Worm (Caenorhabditis elegans): ENCODE data around the gene R07E3.4.

DNA sequence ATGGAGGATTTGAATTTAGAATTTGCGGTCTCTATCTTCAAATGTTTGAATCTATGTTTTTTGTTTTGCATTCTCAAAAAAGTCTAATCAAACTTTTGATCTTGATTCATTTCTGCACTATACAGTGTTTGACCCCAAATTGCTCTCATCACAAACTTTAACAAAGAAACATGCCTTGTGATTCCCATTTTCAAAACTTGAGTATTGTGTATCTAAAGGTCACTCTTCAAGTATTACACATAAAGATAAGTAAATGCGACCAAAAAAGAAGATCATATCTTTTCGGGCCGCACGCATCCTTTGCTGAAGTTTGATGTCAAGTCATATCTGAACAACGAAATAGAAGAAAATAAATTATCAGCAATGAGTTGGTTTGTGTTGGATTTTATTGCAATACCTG is 31.2 kb downstream of the R07E3.4 start:
- TF ChIP-seq F13C5.2 (tag; optimal IDR thresholded peaks at IDR 0.05), result no peak
- no peak for TF ChIP-seq tbx-37 (GFP tag; conservative IDR thresholded peaks at IDR 0.05)
- TF ChIP-seq flt-1 (GFP tag; IDR thresholded peaks at IDR 0.05), result no peak
- no peak for TF ChIP-seq ama-1 (optimal IDR thresholded peaks at IDR 0.05)
- TF ChIP-seq ets-7 (tag; optimal IDR thresholded peaks at IDR 0.05), result no peak
- no peak for TF ChIP-seq ceh-13 (GFP tag; optimal IDR thresholded peaks at IDR 0.05)
- TF ChIP-seq hmbx-1 (tag; optimal IDR thresholded peaks at IDR 0.05), result no peak

Measured in whole organism, early embryonic.